Fruit fly (Drosophila melanogaster) whole organism, embryonic: Measurements from ENCODE around the gene CG31313.

Experiments
- Asciz ChIP-seq: fragments of 200-800 bp; sonication (Bioruptor generic); optimal IDR thresholded peaks from 2 replicates; lab custom pipeline; 2017; ENCODE audit warnings: missing biosample characterization, mild to moderate bottlenecking, missing genetic modification characterization, missing genetic modification reagents
- Atf6 ChIP-seq: fragments of 200-800 bp; sonication (Bioruptor generic); IDR thresholded peaks from 2 replicates; pipeline ENCODE4 v1.3.6; 2022; ENCODE audit warnings: missing biosample characterization, missing genetic modification characterization
- CG11085 ChIP-seq: fragments of 200-800 bp; sonication (Bioruptor generic); IDR thresholded peaks from 2 replicates; pipeline ENCODE4 v1.3.6; 2022; ENCODE audit warnings: missing biosample characterization, missing genetic modification characterization
- CG15269 ChIP-seq: fragments of 200-800 bp; sonication (Bioruptor generic); optimal IDR thresholded peaks from 2 replicates; lab custom pipeline; 2018; ENCODE audit warnings: missing biosample characterization, mild to moderate bottlenecking, missing genetic modification characterization, moderate library complexity
- CG15601 ChIP-seq: fragments of 200-800 bp; sonication (Bioruptor generic); optimal IDR thresholded peaks from 3 replicates; lab custom pipeline; 2019; ENCODE audit warnings: missing biosample characterization, mild to moderate bottlenecking, missing genetic modification characterization, moderate library complexity
- CG17802 ChIP-seq: fragments of 200-800 bp; sonication (Bioruptor generic); optimal IDR thresholded peaks from 2 replicates; lab custom pipeline; 2018; ENCODE audit warnings: missing biosample characterization, mild to moderate bottlenecking, missing genetic modification characterization, moderate library complexity
- CG18599 ChIP-seq: fragments of 200-800 bp; sonication (Bioruptor generic); optimal IDR thresholded peaks from 3 replicates; lab custom pipeline; 2017; ENCODE audit warnings: missing biosample characterization, missing genetic modification characterization, mild to moderate bottlenecking, moderate library complexity, missing genetic modification reagents
- CG2120 ChIP-seq: fragments of 200-800 bp; sonication (Bioruptor generic); optimal IDR thresholded peaks from 3 replicates; lab custom pipeline; 2016; ENCODE audit warnings: missing biosample characterization, missing genetic modification characterization
- CG2199 ChIP-seq: fragments of 200-800 bp; sonication (Bioruptor generic); IDR thresholded peaks from 3 replicates; pipeline ENCODE4 v1.3.6; 2022; ENCODE audit warnings: missing biosample characterization, missing genetic modification characterization
- CG2875 ChIP-seq: fragments of 200-800 bp; sonication (Bioruptor generic); optimal IDR thresholded peaks from 2 replicates; lab custom pipeline; 2017; ENCODE audit warnings: missing biosample characterization, mild to moderate bottlenecking, missing genetic modification characterization, missing genetic modification reagents
- CG3163 ChIP-seq: fragments of 200-800 bp; sonication (Bioruptor generic); optimal IDR thresholded peaks from 3 replicates; lab custom pipeline; 2016; ENCODE audit warnings: missing biosample characterization, missing genetic modification characterization
- CG32532 ChIP-seq: fragments of 200-800 bp; sonication (Bioruptor generic); IDR thresholded peaks from 2 replicates; pipeline ENCODE4 v1.3.6; 2022; ENCODE audit warnings: missing biosample characterization, missing genetic modification characterization
- CG34224 ChIP-seq: fragments of 200-800 bp; sonication (Bioruptor generic); IDR thresholded peaks from 3 replicates; pipeline ENCODE4 v1.3.6; 2022; ENCODE audit warnings: missing biosample characterization, missing genetic modification characterization; ENCODE audit not compliant: partially characterized antibody
- CG3726 ChIP-seq: fragments of 200-800 bp; sonication (Bioruptor generic); IDR thresholded peaks from 3 replicates; pipeline ENCODE4, ENCODE4 v1.3.6; 2022; ENCODE audit warnings: missing biosample characterization, missing genetic modification characterization
- CG4854 ChIP-seq: fragments of 200-800 bp; sonication (Bioruptor generic); optimal IDR thresholded peaks from 2 replicates; lab custom pipeline; 2016; ENCODE audit warnings: missing biosample characterization, missing genetic modification characterization, inconsistent platforms
- CG5245 ChIP-seq: fragments of 200-800 bp; sonication (Bioruptor generic); optimal IDR thresholded peaks from 3 replicates; lab custom pipeline; 2016; ENCODE audit warnings: missing biosample characterization, missing genetic modification characterization
- CG6175 ChIP-seq: fragments of 200-800 bp; sonication (Bioruptor generic); IDR thresholded peaks from 3 replicates; pipeline ENCODE4 v1.3.6; 2022; ENCODE audit warnings: missing biosample characterization, missing genetic modification characterization
- CG7357 ChIP-seq: fragments of 200-800 bp; sonication (Bioruptor generic); IDR thresholded peaks from 3 replicates; pipeline ENCODE4 v1.3.6; 2022; ENCODE audit warnings: missing biosample characterization, missing genetic modification characterization
- CG7745 ChIP-seq: fragments of 200-800 bp; sonication (Bioruptor generic); optimal IDR thresholded peaks from 2 replicates; lab custom pipeline; 2018; ENCODE audit warnings: missing biosample characterization, mild to moderate bottlenecking, missing genetic modification characterization, moderate library complexity
- CG7839 ChIP-seq: fragments of 200-800 bp; sonication (Bioruptor generic); optimal IDR thresholded peaks from 3 replicates; lab custom pipeline; 2018; ENCODE audit warnings: missing biosample characterization, mild to moderate bottlenecking, missing genetic modification characterization, moderate library complexity
- CG8359 ChIP-seq: fragments of 200-800 bp; sonication (Bioruptor generic); optimal IDR thresholded peaks from 2 replicates; lab custom pipeline; 2017; ENCODE audit warnings: missing biosample characterization, mild to moderate bottlenecking, missing genetic modification characterization, borderline replicate concordance
- CG8765 ChIP-seq: fragments of 200-800 bp; sonication (Bioruptor generic); IDR thresholded peaks from 2 replicates; pipeline ENCODE4 v1.3.6; 2022; ENCODE audit warnings: missing biosample characterization, missing genetic modification characterization
- CG9932 ChIP-seq: fragments of 200-800 bp; sonication (Bioruptor generic); IDR thresholded peaks from 2 replicates; pipeline ENCODE4 v1.3.6; 2022; ENCODE audit warnings: missing biosample characterization, missing genetic modification characterization
- CrebB ChIP-seq: fragments of 200-800 bp; sonication (Bioruptor generic); optimal IDR thresholded peaks from 3 replicates; lab custom pipeline; 2018; ENCODE audit warnings: missing biosample characterization, mild to moderate bottlenecking, missing genetic modification characterization
- Dek ChIP-seq: fragments of 200-800 bp; sonication (Bioruptor generic); optimal IDR thresholded peaks from 3 replicates; lab custom pipeline; 2019; ENCODE audit warnings: missing biosample characterization, mild to moderate bottlenecking, missing genetic modification characterization, moderate library complexity
- Fer1 ChIP-seq: fragments of 200-800 bp; sonication (Bioruptor generic); optimal IDR thresholded peaks from 2 replicates; lab custom pipeline; 2017; ENCODE audit warnings: missing biosample characterization, mild to moderate bottlenecking, missing genetic modification characterization
- Fer2 ChIP-seq: fragments of 200-800 bp; sonication (Bioruptor generic); optimal IDR thresholded peaks from 2 replicates; lab custom pipeline; 2018; ENCODE audit warnings: missing biosample characterization, mild to moderate bottlenecking, missing genetic modification characterization, moderate library complexity
- HHEX ChIP-seq: fragments of 200-800 bp; sonication (Bioruptor generic); optimal IDR thresholded peaks from 3 replicates; lab custom pipeline; 2017; ENCODE audit warnings: missing biosample characterization, mild to moderate bottlenecking, missing genetic modification characterization, missing genetic modification reagents
- HLH4C ChIP-seq: fragments of 200-800 bp; sonication (Bioruptor generic); IDR thresholded peaks from 3 replicates; pipeline ENCODE4 v1.3.6; 2022; ENCODE audit warnings: missing biosample characterization, missing genetic modification characterization; ENCODE audit not compliant: partially characterized antibody
- Lhr ChIP-seq: fragments of 200-800 bp; sonication (Bioruptor generic); optimal IDR thresholded peaks from 3 replicates; lab custom pipeline; 2017; ENCODE audit warnings: mild to moderate bottlenecking, missing biosample characterization, missing genetic modification reagents, missing genetic modification characterization
- Lim3 ChIP-seq: fragments of 200-800 bp; sonication (Bioruptor generic); IDR thresholded peaks from 2 replicates; pipeline ENCODE4 v1.3.6; 2022; ENCODE audit warnings: missing biosample characterization, missing genetic modification characterization
- Nf-YA ChIP-seq: fragments of 200-800 bp; sonication (Bioruptor generic); IDR thresholded peaks from 2 replicates; pipeline ENCODE4 v1.3.6; 2022; ENCODE audit warnings: missing biosample characterization, missing genetic modification characterization
- Sry-δ ChIP-seq: fragments of 200-800 bp; sonication (Bioruptor generic); optimal IDR thresholded peaks from 2 replicates; lab custom pipeline; 2016; ENCODE audit warnings: missing biosample characterization, missing genetic modification characterization
- Tbp ChIP-seq: fragments of >200 bp; optimal IDR thresholded peaks from 2 replicates; lab custom pipeline; 2018; ENCODE audit warnings: missing biosample characterization, missing genetic modification characterization
- ab ChIP-seq: fragments of 200-800 bp; sonication (Bioruptor generic); optimal IDR thresholded peaks from 2 replicates; lab custom pipeline; 2016; ENCODE audit warnings: missing biosample characterization, missing genetic modification characterization
- chif ChIP-seq, 2 experiments: fragments of 200-800 bp; sonication (Bioruptor generic); optimal IDR thresholded peaks; 3 replicates each; lab custom pipeline; 2016; ENCODE audit warnings: missing biosample characterization in 2 of 2, missing genetic modification characterization in 2 of 2
- ci ChIP-seq: fragments of 200-800 bp; sonication (Bioruptor generic); IDR thresholded peaks from 3 replicates; pipeline ENCODE4 v1.3.6; 2022; ENCODE audit warnings: missing biosample characterization, missing genetic modification characterization
- crc ChIP-seq: fragments of 200-800 bp; sonication (Bioruptor generic); optimal IDR thresholded peaks from 2 replicates; lab custom pipeline; 2016; ENCODE audit warnings: missing biosample characterization, missing genetic modification characterization
- dysf ChIP-seq: fragments of 200-800 bp; sonication (Bioruptor generic); IDR thresholded peaks from 3 replicates; pipeline ENCODE4 v1.3.6; 2022; ENCODE audit warnings: missing biosample characterization, missing genetic modification characterization
- ewg ChIP-seq: fragments of 200-800 bp; sonication (Bioruptor generic); optimal IDR thresholded peaks from 3 replicates; lab custom pipeline; 2017; ENCODE audit warnings: mild to moderate bottlenecking, missing biosample characterization, missing genetic modification reagents, missing genetic modification characterization
- inv ChIP-seq: fragments of 200-800 bp; sonication (Bioruptor generic); IDR thresholded peaks from 2 replicates; pipeline ENCODE4 v1.3.6; 2022; ENCODE audit warnings: missing biosample characterization, missing genetic modification characterization; ENCODE audit not compliant: partially characterized antibody
- lab ChIP-seq: fragments of 200-800 bp; sonication (Bioruptor generic); optimal IDR thresholded peaks from 3 replicates; lab custom pipeline; 2017; ENCODE audit warnings: missing biosample characterization, missing genetic modification characterization, mild to moderate bottlenecking, moderate library complexity, missing genetic modification reagents
- lilli ChIP-seq: fragments of 200-800 bp; sonication (Bioruptor generic); optimal IDR thresholded peaks from 3 replicates; lab custom pipeline; 2016; ENCODE audit warnings: missing biosample characterization, missing genetic modification characterization
- lmd ChIP-seq: fragments of 200-800 bp; sonication (Bioruptor generic); IDR thresholded peaks from 2 replicates; pipeline ENCODE4 v1.3.6; 2022; ENCODE audit warnings: missing biosample characterization, missing genetic modification characterization
- sens-2 ChIP-seq: fragments of 200-800 bp; sonication (Bioruptor generic); IDR thresholded peaks from 2 replicates; pipeline ENCODE4 v1.3.6; 2022; ENCODE audit warnings: missing biosample characterization, missing genetic modification characterization
- sqz ChIP-seq: fragments of 200-800 bp; sonication (Bioruptor generic); optimal IDR thresholded peaks from 3 replicates; lab custom pipeline; 2018; ENCODE audit warnings: missing biosample characterization, mild to moderate bottlenecking, missing genetic modification characterization
- sr ChIP-seq: fragments of 200-800 bp; sonication (Bioruptor generic); IDR thresholded peaks from 3 replicates; pipeline ENCODE4 v1.3.6; 2022; ENCODE audit warnings: missing biosample characterization, missing genetic modification characterization
- unpg ChIP-seq: fragments of 200-800 bp; sonication (Bioruptor generic); optimal IDR thresholded peaks from 3 replicates; lab custom pipeline; 2018; ENCODE audit warnings: missing biosample characterization, mild to moderate bottlenecking, missing genetic modification characterization, moderate library complexity
- zf30C ChIP-seq: fragments of 200-800 bp; sonication (Bioruptor generic); optimal IDR thresholded peaks from 3 replicates; lab custom pipeline; 2018; ENCODE audit warnings: missing biosample characterization, mild to moderate bottlenecking, missing genetic modification characterization

The CG31313 gene

DNA sequence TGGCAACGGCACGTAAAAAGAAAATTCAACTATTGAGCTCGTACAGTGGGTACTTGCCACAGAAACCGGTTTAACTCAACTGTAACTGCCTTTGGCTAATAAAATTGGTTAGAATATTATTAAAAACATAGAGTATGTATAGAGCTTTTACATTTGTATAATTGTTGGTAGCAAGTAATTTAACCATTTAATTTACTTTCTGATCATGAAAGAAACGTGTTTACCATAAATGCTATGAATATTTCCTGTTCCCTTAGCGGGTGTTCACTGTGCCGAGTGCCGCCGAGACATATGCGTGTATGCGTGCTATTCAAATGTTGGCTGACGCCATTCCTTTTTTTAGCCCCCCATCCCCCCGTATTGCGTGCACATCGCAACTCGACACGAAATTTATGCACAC lies 18.5 kb downstream of the CG31313 start (continued):
- TF ChIP-seq lmd (GFP tag; lab: Robert Waterston, UW) (no peak), Sry-δ (no peak), ci (GFP tag; lab: Robert Waterston, UW) (no peak), CG3163 (GFP tag; lab: Kevin White, UChicago) (no peak), CG3726 (GFP tag; lab: Robert Waterston, UW) (no peak), ab (no peak), Lim3 (GFP tag; lab: Robert Waterston, UW) (no peak), chif (GFP tag; optimal IDR thresholded peaks at IDR 0.05; lab: Kevin White, UChicago) (no peak), CG2120 (GFP tag; lab: Kevin White, UChicago) (peak; percentile 28), CG4854 (GFP tag; lab: Kevin White, UChicago) (no peak), zf30C (GFP tag; lab: Kevin White, UChicago) (no peak), CG15269 (tag; lab: Kevin White, UChicago) (peak; percentile 22), CG32532 (no peak), sr (GFP tag; lab: Robert Waterston, UW) (no peak), CG18599 (GFP tag; lab: Kevin White, UChicago) (peak; percentile 50), Atf6 (GFP tag; lab: Robert Waterston, UW) (no peak), ewg (GFP tag; lab: Kevin White, UChicago) (no peak), CG34224 (GFP tag; lab: Robert Waterston, UW) (no peak), Nf-YA (no peak), CG2875 (GFP tag; lab: Kevin White, UChicago) (no peak), sqz (GFP tag; lab: Kevin White, UChicago) (no peak), lilli (peak; percentile 16), inv (GFP tag; lab: Robert Waterston, UW) (no peak), CG7839 (peak; percentile 16), Fer1 (GFP tag; lab: Kevin White, UChicago) (peak; percentile 23), CG5245 (no peak), sens-2 (GFP tag; lab: Robert Waterston, UW) (no peak), CG2199 (GFP tag; lab: Robert Waterston, UW) (no peak), CG11085 (GFP tag; lab: Robert Waterston, UW) (no peak), CG7357 (no peak), dysf (GFP tag; lab: Robert Waterston, UW) (0 out of 3 replicates have a peak, but pooled peaks have one; percentile 27), CrebB (tag; lab: Kevin White, UChicago) (no peak), Lhr (GFP tag; lab: Kevin White, UChicago) (no peak), HHEX (GFP tag; lab: Kevin White, UChicago) (no peak), CG7745 (tag; lab: Kevin White, UChicago) (no peak), crc (GFP tag; lab: Kevin White, UChicago) (no peak), CG8765 (no peak), CG15601 (tag; lab: Kevin White, UChicago) (no peak), CG8359 (GFP tag; lab: Kevin White, UChicago) (no peak), CG6175 (GFP tag; lab: Robert Waterston, UW) (no peak), unpg (GFP tag; lab: Kevin White, UChicago) (no peak), Dek (no peak), CG17802 (tag; lab: Kevin White, UChicago) (no peak), Tbp (no peak), HLH4C (GFP tag; lab: Robert Waterston, UW) (no peak), Fer2 (no peak), Asciz (GFP tag; lab: Kevin White, UChicago) (no peak), lab (GFP tag; lab: Kevin White, UChicago) (peak; percentile 32), CG9932 (GFP tag; lab: Robert Waterston, UW) (peak; percentile 32; the same call in 1 of the 2 replicates)
